2 fruit fly cellular contexts compared by ENCODE assay signal in the genomic region with DNA sequence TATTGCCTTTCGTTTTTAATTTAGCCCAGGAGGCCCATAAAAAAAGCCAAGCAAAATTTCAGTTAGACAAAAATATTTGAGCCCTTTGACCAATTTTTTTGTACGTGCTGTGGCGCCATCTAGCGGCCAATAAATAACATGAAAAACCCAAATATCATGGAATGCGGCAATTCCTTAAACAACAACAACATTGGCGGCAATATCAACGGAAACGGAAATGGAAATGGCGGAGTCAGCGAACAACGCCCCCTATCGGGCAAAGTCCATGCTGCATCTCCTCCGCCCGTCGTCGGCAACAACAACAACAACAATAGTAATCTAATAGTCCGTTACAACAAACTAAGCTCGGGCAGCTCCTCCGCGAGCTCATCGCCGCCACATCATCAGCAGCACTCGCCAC.
TF ChIP-seq lines count a peak whose summit lies in the region.

No protein-coding gene starts in this region.

- peak; percentile 75 to 84 for TF ChIP-seq CTCF in S2 (optimal IDR thresholded peaks at IDR 0.05; lab: Kevin White, UChicago)
- peak; percentile 86 for TF ChIP-seq CTCF in whole organism, embryonic (GFP tag; optimal IDR thresholded peaks at IDR 0.05; lab: Kevin White, UChicago)

TF ChIP-seq in whole organism, embryonic, 481 proteins besides CTCF, POLR2A, EP300 and RAD21:
- TF ChIP-seq H15 (GFP tag; IDR thresholded peaks at IDR 0.05; lab: Robert Waterston, UW) = no peak
- 0 out of 3 replicates have a peak, but pooled peaks have one; percentile 27 for TF ChIP-seq CG11456 (GFP tag; IDR thresholded peaks at IDR 0.05; lab: Robert Waterston, UW)
- TF ChIP-seq CG6254 (GFP tag; optimal IDR thresholded peaks at IDR 0.05; lab: Kevin White, UChicago) = no peak
- TF ChIP-seq phol (tag; optimal IDR thresholded peaks at IDR 0.05; lab: Kevin White, UChicago) = peak; percentile 4
- TF ChIP-seq CG4360 (GFP tag; IDR thresholded peaks at IDR 0.05; lab: Robert Waterston, UW) = peak; percentile 23; the same call in 1 of the 2 replicates
- TF ChIP-seq zen (tag; optimal IDR thresholded peaks at IDR 0.05; lab: Kevin White, UChicago) = no peak
- TF ChIP-seq Asciz (GFP tag; optimal IDR thresholded peaks at IDR 0.05; lab: Kevin White, UChicago) = no peak
- TF ChIP-seq CG17328 (GFP tag; IDR thresholded peaks at IDR 0.05; lab: Robert Waterston, UW) = 0 out of 2 replicates have a peak, but pooled peaks have one; percentile 18
- 0 out of 2 replicates have a peak, but pooled peaks have one; percentile 10 for TF ChIP-seq CG9215 (GFP tag; IDR thresholded peaks at IDR 0.05; lab: Robert Waterston, UW)
- TF ChIP-seq CG32532 (GFP tag; IDR thresholded peaks at IDR 0.05; lab: Robert Waterston, UW) = peak; percentile 12; the same call in 1 of the 2 replicates
- TF ChIP-seq CG10959 (GFP tag; IDR thresholded peaks at IDR 0.05; lab: Robert Waterston, UW) = 0 out of 2 replicates have a peak, but pooled peaks have one; percentile 6
- 0 out of 3 replicates have a peak, but pooled peaks have one; percentile 28 for TF ChIP-seq CG3726 (GFP tag; IDR thresholded peaks at IDR 0.05; lab: Robert Waterston, UW)
